Fruit fly (Drosophila melanogaster): ENCODE results near the gene CG34241.
A peak's percentile ranks its signal among the peaks of the same experiment; 100 is the strongest.

Gene CG34241

DNA sequence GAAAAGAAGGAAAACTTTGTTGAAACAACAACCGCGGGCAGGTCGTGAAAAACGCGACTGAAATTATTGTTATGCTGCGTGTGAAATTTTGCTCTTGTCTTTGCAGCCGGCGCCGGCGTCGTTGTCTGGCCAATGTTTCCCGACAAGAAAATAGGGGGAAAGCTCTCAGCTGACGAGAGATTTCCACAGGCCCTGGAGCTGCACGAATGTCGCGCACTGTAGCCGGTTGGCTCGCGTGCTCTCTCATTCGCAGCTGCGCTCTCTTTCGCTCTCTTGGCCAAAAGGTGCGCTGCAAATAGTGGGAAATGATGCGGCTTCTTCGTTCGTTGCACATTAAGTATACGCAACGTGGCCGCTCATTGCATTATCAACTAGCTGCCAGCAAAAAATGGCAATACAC, 35.9 kb downstream of the CG34241 start, which contains the start of gene CG9760 (continued):
- no peak for TF ChIP-seq eve (GFP tag; optimal IDR thresholded peaks at IDR 0.05)
- no peak for TF ChIP-seq CG4820 (GFP tag; optimal IDR thresholded peaks at IDR 0.05)
- TF ChIP-seq pita (GFP tag; optimal IDR thresholded peaks at IDR 0.05) = no peak
- no peak for TF ChIP-seq CG4328 (GFP tag; optimal IDR thresholded peaks at IDR 0.05)
- no peak for TF ChIP-seq CG11696 (GFP tag; IDR thresholded peaks at IDR 0.05)
- no peak for TF ChIP-seq CG17359 (tag; optimal IDR thresholded peaks at IDR 0.05)
- no peak for TF ChIP-seq CG9215 (GFP tag; IDR thresholded peaks at IDR 0.05)
- TF ChIP-seq CG16815 (GFP tag; optimal IDR thresholded peaks at IDR 0.05) = no peak
- no peak for TF ChIP-seq CG42726 (GFP tag; IDR thresholded peaks at IDR 0.05; ENCODE audit: partially characterized antibody)
- no peak for TF ChIP-seq crol (GFP tag; IDR thresholded peaks at IDR 0.05)
- no peak for TF ChIP-seq nau (GFP tag; optimal IDR thresholded peaks at IDR 0.05)
- TF ChIP-seq chinmo (GFP tag; IDR thresholded peaks at IDR 0.05; ENCODE audit: partially characterized antibody) = no peak
- TF ChIP-seq aop (GFP tag; IDR thresholded peaks at IDR 0.05) = no peak
- TF ChIP-seq Side (GFP tag; optimal IDR thresholded peaks at IDR 0.05) = no peak
- TF ChIP-seq Bteb2 (GFP tag; optimal IDR thresholded peaks at IDR 0.05) = no peak
- no peak for TF ChIP-seq Sry-β (GFP tag; optimal IDR thresholded peaks at IDR 0.05)
- TF ChIP-seq CG4404 (GFP tag; IDR thresholded peaks at IDR 0.05) = no peak
- no peak for TF ChIP-seq Dbx (GFP tag; IDR thresholded peaks at IDR 0.05)
- no peak for TF ChIP-seq CG10321 (GFP tag; IDR thresholded peaks at IDR 0.05)
- TF ChIP-seq Lim3 (GFP tag; IDR thresholded peaks at IDR 0.05) = no peak
- TF ChIP-seq tin (GFP tag; optimal IDR thresholded peaks at IDR 0.05) = no peak
- no peak for TF ChIP-seq CG7928 (GFP tag; optimal IDR thresholded peaks at IDR 0.05)
- no peak for TF ChIP-seq CG16779 (GFP tag; IDR thresholded peaks at IDR 0.05)
- no peak for TF ChIP-seq CG11504 (tag; optimal IDR thresholded peaks at IDR 0.05)
- no peak for TF ChIP-seq Dll (GFP tag; IDR thresholded peaks at IDR 0.05; ENCODE audit: partially characterized antibody)
- no peak for TF ChIP-seq CG31224 (GFP tag; IDR thresholded peaks at IDR 0.05)
- no peak for TF ChIP-seq Mrtf (GFP tag; IDR thresholded peaks at IDR 0.05)
- TF ChIP-seq CG32767 (GFP tag; IDR thresholded peaks at IDR 0.05) = no peak
- no peak for TF ChIP-seq croc (GFP tag; conservative IDR thresholded peaks at IDR 0.05)
- no peak for TF ChIP-seq fd3F (GFP tag; optimal IDR thresholded peaks at IDR 0.05)
- no peak for TF ChIP-seq z (GFP tag; IDR thresholded peaks at IDR 0.05)
- no peak for TF ChIP-seq dati (GFP tag; IDR thresholded peaks at IDR 0.05)
- TF ChIP-seq dysf (GFP tag; IDR thresholded peaks at IDR 0.05) = peak; percentile 56; the same call in 2 of the 3 replicates
- no peak for TF ChIP-seq dmrt11E (tag; optimal IDR thresholded peaks at IDR 0.05)
- no peak for TF ChIP-seq fd96Cb (tag; optimal IDR thresholded peaks at IDR 0.05)
- no peak for TF ChIP-seq Ets97D (GFP tag; optimal IDR thresholded peaks at IDR 0.05)
- TF ChIP-seq Kr (GFP tag; optimal IDR thresholded peaks at IDR 0.05) = no peak
- TF ChIP-seq ase (GFP tag; IDR thresholded peaks at IDR 0.05) = no peak
- no peak for TF ChIP-seq Chrac-16 (GFP tag; optimal IDR thresholded peaks at IDR 0.05)
- TF ChIP-seq CG14667 (GFP tag; IDR thresholded peaks at IDR 0.05) = no peak
- TF ChIP-seq esg (GFP tag; conservative IDR thresholded peaks at IDR 0.05) = no peak
- TF ChIP-seq pho (GFP tag; optimal IDR thresholded peaks at IDR 0.05) = no peak
- no peak; the same call in 2 of the 3 replicates for TF ChIP-seq otp (GFP tag; IDR thresholded peaks at IDR 0.05)
- TF ChIP-seq sd (tag; optimal IDR thresholded peaks at IDR 0.05) = no peak
- TF ChIP-seq CG12659 (GFP tag; optimal IDR thresholded peaks at IDR 0.05) = no peak
- TF ChIP-seq slbo (GFP tag; IDR thresholded peaks at IDR 0.05) = peak; percentile 25; the same call in 1 of the 2 replicates
- TF ChIP-seq Sry-δ (GFP tag; optimal IDR thresholded peaks at IDR 0.05) = no peak
- TF ChIP-seq CG7745 (tag; optimal IDR thresholded peaks at IDR 0.05) = no peak
- TF ChIP-seq ranshi (GFP tag; IDR thresholded peaks at IDR 0.05) = 0 out of 2 replicates have a peak, but pooled peaks have one; percentile 7
- TF ChIP-seq ro (GFP tag; IDR thresholded peaks at IDR 0.05) = no peak
- TF ChIP-seq Sox100B (GFP tag; optimal IDR thresholded peaks at IDR 0.05) = no peak
- TF ChIP-seq klu (GFP tag; IDR thresholded peaks at IDR 0.05) = no peak
- no peak for TF ChIP-seq CG12769 (tag; optimal IDR thresholded peaks at IDR 0.05)
